Fruit fly (Drosophila melanogaster) whole organism, embryonic: ENCODE results near the gene Ent3.

Experiments
- Adf1 ChIP-seq: fragments of 200-800 bp; sonication (Bioruptor generic); IDR thresholded peaks from 2 replicates; pipeline ENCODE4 v1.3.6; 2022; ENCODE audit warnings: missing biosample characterization, missing genetic modification characterization
- CG2712 ChIP-seq: fragments of 200-800 bp; optimal IDR thresholded peaks from 3 replicates; lab custom pipeline; 2019; ENCODE audit warnings: missing biosample characterization, mild to moderate bottlenecking, missing genetic modification characterization, moderate library complexity
- CG6854 ChIP-seq: fragments of 200-800 bp; sonication (Bioruptor generic); optimal IDR thresholded peaks from 3 replicates; lab custom pipeline; 2017; ENCODE audit warnings: missing biosample characterization, mild to moderate bottlenecking, missing genetic modification characterization
- Dref ChIP-seq: fragments of 200-800 bp; sonication (Bioruptor generic); IDR thresholded peaks from 2 replicates; pipeline ENCODE4 v1.3.6; 2022; ENCODE audit warnings: missing biosample characterization, missing genetic modification characterization
- Hr78 ChIP-seq, 2 experiments: fragments of 200-800 bp in 1 of 2; fragments of >200 bp in 1 of 2; sonication (Bioruptor generic) in 1 of 2; optimal IDR thresholded peaks; 2 replicates each; lab custom pipeline; 2017 to 2019; ENCODE audit warnings: missing biosample characterization in 2 of 2, missing genetic modification characterization in 2 of 2, mild to moderate bottlenecking in 1 of 2, moderate library complexity in 1 of 2
- Sry-δ ChIP-seq: fragments of 200-800 bp; sonication (Bioruptor generic); optimal IDR thresholded peaks from 2 replicates; lab custom pipeline; 2016; ENCODE audit warnings: missing biosample characterization, missing genetic modification characterization
- gfzf ChIP-seq: fragments of 200-800 bp; sonication (Bioruptor generic); optimal IDR thresholded peaks from 2 replicates; lab custom pipeline; 2016; ENCODE audit warnings: missing biosample characterization, mild to moderate bottlenecking, missing genetic modification characterization, moderate library complexity
- salm ChIP-seq: fragments of 200-800 bp; sonication (Bioruptor generic); optimal IDR thresholded peaks from 2 replicates; lab custom pipeline; 2018; ENCODE audit warnings: missing biosample characterization, mild to moderate bottlenecking, missing genetic modification characterization
- sr ChIP-seq: fragments of 200-800 bp; sonication (Bioruptor generic); IDR thresholded peaks from 3 replicates; pipeline ENCODE4 v1.3.6; 2022; ENCODE audit warnings: missing biosample characterization, missing genetic modification characterization
- trh ChIP-seq: fragments of 200-800 bp; sonication (Bioruptor generic); optimal IDR thresholded peaks from 2 replicates; lab custom pipeline; 2016; ENCODE audit warnings: missing biosample characterization, missing genetic modification characterization
- tup ChIP-seq: fragments of 200-800 bp; sonication (Bioruptor generic); optimal IDR thresholded peaks from 2 replicates; lab custom pipeline; 2016; ENCODE audit warnings: missing biosample characterization, mild to moderate bottlenecking, missing genetic modification characterization, moderate library complexity

DNA sequence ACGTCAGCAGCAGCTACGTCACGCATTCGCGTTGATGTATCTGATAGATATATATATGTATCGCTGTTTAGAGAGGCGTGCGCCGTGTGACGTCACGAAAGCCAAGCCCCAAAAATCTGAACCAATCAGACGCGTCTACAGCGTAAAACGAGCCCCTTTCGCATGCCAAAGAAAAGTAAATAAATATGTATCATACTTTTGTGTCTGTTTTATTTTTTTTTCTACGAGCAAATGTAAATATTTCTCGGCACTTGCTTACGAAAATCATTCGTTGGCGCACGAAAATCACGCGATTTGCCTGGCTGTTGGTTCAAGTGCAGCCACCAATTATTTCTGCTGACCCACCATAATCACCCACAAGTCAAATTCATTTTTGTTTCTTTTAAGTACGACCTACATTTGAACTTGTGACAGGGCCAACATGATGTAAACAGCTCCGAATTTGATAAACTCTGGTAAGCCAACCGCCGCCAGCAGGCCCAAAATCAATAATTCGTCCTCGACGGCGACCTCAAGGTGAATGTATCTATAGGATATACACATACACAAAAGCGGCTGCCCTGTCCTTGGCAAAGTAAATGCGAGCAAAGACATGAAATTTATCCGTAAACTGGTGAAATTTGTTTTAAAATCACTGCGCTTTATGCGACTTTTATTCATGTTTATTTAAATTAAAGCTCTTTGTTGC, 18.8 kb upstream of the Ent3 start:
- no peak for TF ChIP-seq CG2712
- no peak for TF ChIP-seq Hr78 (GFP tag; optimal IDR thresholded peaks at IDR 0.05; lab: Kevin White, UChicago)
- TF ChIP-seq tup (GFP tag; lab: Kevin White, UChicago): no peak
- no peak for TF ChIP-seq Sry-δ (GFP tag; lab: Kevin White, UChicago)
- TF ChIP-seq sr: no peak
- TF ChIP-seq gfzf (GFP tag; lab: Kevin White, UChicago): no peak
- TF ChIP-seq CG6854 (GFP tag; lab: Kevin White, UChicago): no peak
- no peak for TF ChIP-seq salm (tag; lab: Kevin White, UChicago)
- no peak for TF ChIP-seq Dref
- no peak for TF ChIP-seq trh
- no peak for TF ChIP-seq Adf1 (GFP tag; lab: Robert Waterston, UW)
